Fruit fly (Drosophila melanogaster) whole organism, embryonic: ENCODE data around the gene Rpn11.

ENCODE experiments used
- ATbp ChIP-seq: fragments of 200-800 bp; sonication (Bioruptor generic); optimal IDR thresholded peaks from 2 replicates; lab custom pipeline; 2017; ENCODE audit warnings: missing biosample characterization, mild to moderate bottlenecking, missing genetic modification characterization, missing genetic modification reagents
- B-H1 ChIP-seq: fragments of 200-800 bp; sonication (Bioruptor generic); IDR thresholded peaks from 3 replicates; pipeline ENCODE4 v1.3.6; 2022; ENCODE audit warnings: missing biosample characterization, missing genetic modification characterization
- Bteb2 ChIP-seq: fragments of 200-800 bp; sonication (Bioruptor generic); optimal IDR thresholded peaks from 2 replicates; lab custom pipeline; 2016; ENCODE audit warnings: missing biosample characterization, missing genetic modification characterization
- CG10147 ChIP-seq: fragments of 200-800 bp; sonication (Bioruptor generic); optimal IDR thresholded peaks from 2 replicates; lab custom pipeline; 2019; ENCODE audit warnings: missing biosample characterization, mild to moderate bottlenecking, missing genetic modification characterization, moderate library complexity
- CG10431 ChIP-seq: fragments of 200-800 bp; sonication (Bioruptor generic); optimal IDR thresholded peaks from 3 replicates; lab custom pipeline; 2018; ENCODE audit warnings: missing biosample characterization, mild to moderate bottlenecking, missing genetic modification characterization
- CG10543 ChIP-seq: fragments of 200-800 bp; sonication (Bioruptor generic); optimal IDR thresholded peaks from 3 replicates; lab custom pipeline; 2017; ENCODE audit warnings: missing biosample characterization, mild to moderate bottlenecking, missing genetic modification characterization, moderate library complexity
- CG10979 ChIP-seq: fragments of 200-800 bp; sonication (Bioruptor generic); optimal IDR thresholded peaks from 2 replicates; lab custom pipeline; 2018; ENCODE audit warnings: missing biosample characterization, mild to moderate bottlenecking, missing genetic modification characterization, moderate library complexity
- CG13296 ChIP-seq: fragments of 200-800 bp; sonication (Bioruptor generic); optimal IDR thresholded peaks from 3 replicates; lab custom pipeline; 2018; ENCODE audit warnings: missing biosample characterization, mild to moderate bottlenecking, missing genetic modification characterization
- CG13424 ChIP-seq: fragments of 200-800 bp; sonication (Bioruptor generic); optimal IDR thresholded peaks from 2 replicates; lab custom pipeline; 2019; ENCODE audit warnings: missing biosample characterization, mild to moderate bottlenecking, missing genetic modification characterization, moderate library complexity
- CG15479 ChIP-seq: fragments of 200-800 bp; sonication (Bioruptor generic); optimal IDR thresholded peaks from 3 replicates; lab custom pipeline; 2019; ENCODE audit warnings: missing biosample characterization, mild to moderate bottlenecking, missing genetic modification characterization, moderate library complexity
- CG15601 ChIP-seq: fragments of 200-800 bp; sonication (Bioruptor generic); optimal IDR thresholded peaks from 3 replicates; lab custom pipeline; 2019; ENCODE audit warnings: missing biosample characterization, mild to moderate bottlenecking, missing genetic modification characterization, moderate library complexity
- CG18011 ChIP-seq: fragments of 200-800 bp; sonication (Bioruptor generic); optimal IDR thresholded peaks from 2 replicates; lab custom pipeline; 2017; ENCODE audit warnings: missing biosample characterization, missing genetic modification characterization, mild to moderate bottlenecking, moderate library complexity, missing genotype
- CG18599 ChIP-seq: fragments of 200-800 bp; sonication (Bioruptor generic); optimal IDR thresholded peaks from 3 replicates; lab custom pipeline; 2017; ENCODE audit warnings: missing biosample characterization, missing genetic modification characterization, mild to moderate bottlenecking, moderate library complexity, missing genetic modification reagents
- CG2199 ChIP-seq: fragments of 200-800 bp; sonication (Bioruptor generic); IDR thresholded peaks from 3 replicates; pipeline ENCODE4 v1.3.6; 2022; ENCODE audit warnings: missing biosample characterization, missing genetic modification characterization
- CG31388 ChIP-seq: fragments of 200-800 bp; sonication (Bioruptor generic); optimal IDR thresholded peaks from 2 replicates; lab custom pipeline; 2016; ENCODE audit warnings: missing biosample characterization, missing genetic modification characterization
- CG3407 ChIP-seq: fragments of 200-800 bp; sonication (Bioruptor generic); optimal IDR thresholded peaks from 2 replicates; lab custom pipeline; 2018; ENCODE audit warnings: missing biosample characterization, mild to moderate bottlenecking, missing genetic modification characterization
- CG4282 ChIP-seq: fragments of 200-800 bp; sonication (Bioruptor generic); optimal IDR thresholded peaks from 2 replicates; lab custom pipeline; 2016; ENCODE audit warnings: missing biosample characterization, missing genetic modification characterization
- CG4707 ChIP-seq: fragments of 200-800 bp; sonication (Bioruptor generic); optimal IDR thresholded peaks from 2 replicates; lab custom pipeline; 2018; ENCODE audit warnings: missing biosample characterization, mild to moderate bottlenecking, missing genetic modification characterization, moderate library complexity
- CG4730 ChIP-seq: fragments of 200-800 bp; sonication (Bioruptor generic); IDR thresholded peaks from 2 replicates; pipeline ENCODE4 v1.3.6; 2022; ENCODE audit warnings: missing biosample characterization, missing genetic modification characterization
- CG5953 ChIP-seq: fragments of 200-800 bp; sonication (Bioruptor generic); IDR thresholded peaks from 2 replicates; pipeline ENCODE4 v1.3.6; 2022; ENCODE audit warnings: missing biosample characterization, missing genetic modification characterization
- CG7963 ChIP-seq: fragments of 200-800 bp; sonication (Bioruptor generic); IDR thresholded peaks from 3 replicates; pipeline ENCODE4 v1.3.6; 2022; ENCODE audit warnings: missing biosample characterization, missing genetic modification characterization; ENCODE audit not compliant: partially characterized antibody
- CG7987 ChIP-seq: fragments of 200-800 bp; sonication (Bioruptor generic); optimal IDR thresholded peaks from 2 replicates; lab custom pipeline; 2018; ENCODE audit warnings: missing biosample characterization, mild to moderate bottlenecking, missing genetic modification characterization, moderate library complexity
- CG9727 ChIP-seq: fragments of 200-800 bp; sonication (Bioruptor generic); optimal IDR thresholded peaks from 3 replicates; lab custom pipeline; 2017; ENCODE audit warnings: missing biosample characterization, mild to moderate bottlenecking, missing genetic modification characterization
- D19A ChIP-seq: fragments of 200-800 bp; optimal IDR thresholded peaks from 3 replicates; lab custom pipeline; 2019; ENCODE audit warnings: missing biosample characterization, mild to moderate bottlenecking, missing genetic modification characterization, moderate library complexity
- Dref ChIP-seq: fragments of 200-800 bp; sonication (Bioruptor generic); IDR thresholded peaks from 2 replicates; pipeline ENCODE4 v1.3.6; 2022; ENCODE audit warnings: missing biosample characterization, missing genetic modification characterization
- Elba2 ChIP-seq: fragments of 200-800 bp; sonication (Bioruptor generic); optimal IDR thresholded peaks from 3 replicates; lab custom pipeline; 2016; ENCODE audit warnings: missing biosample characterization, missing genetic modification characterization
- Ets97D ChIP-seq: fragments of 200-800 bp; sonication (Bioruptor generic); optimal IDR thresholded peaks from 3 replicates; lab custom pipeline; 2016; ENCODE audit warnings: missing biosample characterization, missing genetic modification characterization
- Fer1 ChIP-seq: fragments of 200-800 bp; sonication (Bioruptor generic); optimal IDR thresholded peaks from 2 replicates; lab custom pipeline; 2017; ENCODE audit warnings: missing biosample characterization, mild to moderate bottlenecking, missing genetic modification characterization
- Hey ChIP-seq: fragments of 200-800 bp; sonication (Bioruptor generic); optimal IDR thresholded peaks from 3 replicates; lab custom pipeline; 2018; ENCODE audit warnings: missing biosample characterization, mild to moderate bottlenecking, missing genetic modification characterization
- NC2α ChIP-seq: fragments of 200-800 bp; sonication (Bioruptor generic); optimal IDR thresholded peaks from 2 replicates; lab custom pipeline; 2016; ENCODE audit warnings: missing biosample characterization, missing genetic modification characterization
- Nf-YA ChIP-seq: fragments of 200-800 bp; sonication (Bioruptor generic); IDR thresholded peaks from 2 replicates; pipeline ENCODE4 v1.3.6; 2022; ENCODE audit warnings: missing biosample characterization, missing genetic modification characterization
- Ravus ChIP-seq: fragments of 200-800 bp; sonication (Bioruptor generic); IDR thresholded peaks from 2 replicates; pipeline ENCODE4 v1.3.6; 2022; ENCODE audit warnings: missing biosample characterization, missing genetic modification characterization
- Sox100B ChIP-seq: fragments of 200-800 bp; sonication (Bioruptor generic); optimal IDR thresholded peaks from 3 replicates; lab custom pipeline; 2018; ENCODE audit warnings: missing biosample characterization, mild to moderate bottlenecking, missing genetic modification characterization
- Sox102F ChIP-seq: fragments of 200-800 bp; sonication (Bioruptor generic); optimal IDR thresholded peaks from 2 replicates; lab custom pipeline; 2018; ENCODE audit warnings: missing biosample characterization, mild to moderate bottlenecking, missing genetic modification characterization, moderate library complexity
- YL-1 ChIP-seq: fragments of 200-800 bp; sonication (Bioruptor generic); optimal IDR thresholded peaks from 3 replicates; lab custom pipeline; 2017; ENCODE audit warnings: missing biosample characterization, mild to moderate bottlenecking, missing genetic modification characterization
- chif ChIP-seq, 2 experiments: fragments of 200-800 bp; sonication (Bioruptor generic); optimal IDR thresholded peaks; 3 replicates each; lab custom pipeline; 2016; ENCODE audit warnings: missing biosample characterization in 2 of 2, missing genetic modification characterization in 2 of 2
- croc ChIP-seq: fragments of 200-800 bp; sonication (Bioruptor generic); conservative IDR thresholded peaks from 3 replicates; pipeline ENCODE4 v1.3.6; 2022; ENCODE audit warnings: missing biosample characterization, missing genetic modification characterization
- ewg ChIP-seq: fragments of 200-800 bp; sonication (Bioruptor generic); optimal IDR thresholded peaks from 3 replicates; lab custom pipeline; 2017; ENCODE audit warnings: mild to moderate bottlenecking, missing biosample characterization, missing genetic modification reagents, missing genetic modification characterization
- fd64A ChIP-seq: fragments of 200-800 bp; sonication (Bioruptor generic); optimal IDR thresholded peaks from 3 replicates; lab custom pipeline; 2018; ENCODE audit warnings: missing biosample characterization, mild to moderate bottlenecking, missing genetic modification characterization
- gsb-n ChIP-seq: fragments of 200-800 bp; sonication (Bioruptor generic); optimal IDR thresholded peaks from 3 replicates; lab custom pipeline; 2018; ENCODE audit warnings: missing biosample characterization, mild to moderate bottlenecking, missing genetic modification characterization
- lov ChIP-seq, 2 experiments: fragments of 200-800 bp in 1 of 2; fragments of >200 bp in 1 of 2; sonication (Bioruptor generic) in 1 of 2; IDR thresholded peaks in 1 of 2; optimal IDR thresholded peaks in 1 of 2; 2 replicates in 1 of 2; 3 replicates in 1 of 2; pipeline versions ENCODE4 v1.3.6 to Lab custom; 2017 to 2022; ENCODE audit warnings: missing biosample characterization in 1 of 2, missing genetic modification characterization in 1 of 2
- peb ChIP-seq: fragments of 200-800 bp; sonication (Bioruptor generic); IDR thresholded peaks from 2 replicates; pipeline ENCODE4 v1.3.6; 2022; ENCODE audit warnings: missing biosample characterization, missing genetic modification characterization
- pros ChIP-seq: fragments of 200-800 bp; sonication (Bioruptor generic); optimal IDR thresholded peaks from 3 replicates; lab custom pipeline; 2019; ENCODE audit warnings: missing biosample characterization, mild to moderate bottlenecking, missing genetic modification characterization, moderate library complexity
- sna ChIP-seq: fragments of 200-800 bp; sonication (Bioruptor generic); IDR thresholded peaks from 2 replicates; pipeline ENCODE4 v1.3.6; 2022; ENCODE audit warnings: missing biosample characterization, missing genetic modification characterization; ENCODE audit not compliant: partially characterized antibody
- tio ChIP-seq: fragments of 200-800 bp; sonication (Bioruptor generic); optimal IDR thresholded peaks from 2 replicates; lab custom pipeline; 2017; ENCODE audit warnings: missing biosample characterization, missing genetic modification characterization, inconsistent platforms
- tup ChIP-seq: fragments of 200-800 bp; sonication (Bioruptor generic); optimal IDR thresholded peaks from 2 replicates; lab custom pipeline; 2016; ENCODE audit warnings: missing biosample characterization, mild to moderate bottlenecking, missing genetic modification characterization, moderate library complexity
- unpg ChIP-seq: fragments of 200-800 bp; sonication (Bioruptor generic); optimal IDR thresholded peaks from 3 replicates; lab custom pipeline; 2018; ENCODE audit warnings: missing biosample characterization, mild to moderate bottlenecking, missing genetic modification characterization, moderate library complexity
- zfh1 ChIP-seq: fragments of 200-800 bp; sonication (Bioruptor generic); IDR thresholded peaks from 3 replicates; pipeline ENCODE4 v1.3.6; 2022; ENCODE audit warnings: missing biosample characterization, missing genetic modification characterization

Rpn11 gene

DNA sequence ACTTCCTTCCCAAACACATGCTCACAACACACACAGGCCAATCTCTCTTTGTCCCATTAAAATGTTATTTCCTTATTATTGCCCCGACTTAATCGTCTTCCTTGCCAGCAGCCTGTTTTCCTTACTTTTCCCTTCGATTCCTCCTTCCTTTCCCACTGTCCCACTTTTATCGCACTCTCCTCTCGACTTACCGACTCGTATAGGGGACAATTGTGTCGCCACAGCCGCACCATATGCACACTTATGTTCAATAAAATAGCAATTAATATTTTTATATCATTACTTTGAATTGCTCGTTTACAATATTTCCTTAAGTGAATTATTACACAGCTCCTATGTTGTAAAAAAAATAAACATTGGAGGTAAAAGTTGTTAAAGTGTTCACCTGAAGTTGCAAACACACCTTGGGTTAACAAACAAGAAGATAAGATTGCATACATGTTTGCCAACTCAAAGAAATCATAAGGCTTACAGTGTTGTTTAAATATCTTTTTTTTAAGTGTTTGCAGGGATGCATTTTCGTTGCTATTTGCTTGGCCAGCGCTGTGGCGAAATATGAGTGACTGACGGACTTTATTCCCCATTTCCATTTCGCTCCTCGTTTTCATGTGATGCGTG is 27.4 kb upstream of the Rpn11 start (continued):
- TF ChIP-seq CG10543 (GFP tag; lab: Kevin White, UChicago) (peak; percentile 57), CG15479 (GFP tag; lab: Kevin White, UChicago) (peak; percentile 22), tio (GFP tag; lab: Kevin White, UChicago) (peak; percentile 87), CG7987 (GFP tag; lab: Kevin White, UChicago) (peak; percentile 54), CG10431 (GFP tag; lab: Kevin White, UChicago) (peak; percentile 27), lov (optimal IDR thresholded peaks at IDR 0.05; lab: Kevin White, UChicago) (no peak), lov (GFP tag; IDR thresholded peaks at IDR 0.05; lab: Robert Waterston, UW) (no peak), CG18011 (GFP tag; lab: Kevin White, UChicago) (peak; percentile 19), pros (GFP tag; lab: Kevin White, UChicago) (no peak), ewg (GFP tag; lab: Kevin White, UChicago) (peak; percentile 66), Ets97D (peak; percentile 38), CG13296 (GFP tag; lab: Kevin White, UChicago) (peak; percentile 85), unpg (peak; percentile 86), Hey (tag; lab: Kevin White, UChicago) (no peak), CG31388 (GFP tag; lab: Kevin White, UChicago) (peak; percentile 29), Nf-YA (GFP tag; lab: Robert Waterston, UW) (0 out of 2 replicates have a peak, but pooled peaks have one; percentile 25), croc (GFP tag; lab: Robert Waterston, UW) (peak; percentile 20; the same call in 1 of the 3 replicates), YL-1 (GFP tag; lab: Kevin White, UChicago) (peak; percentile 17), zfh1 (peak; percentile 47; the same call in 1 of the 3 replicates), CG13424 (peak; percentile 80), Elba2 (no peak), peb (no peak), CG4707 (peak; percentile 61), CG10979 (tag; lab: Kevin White, UChicago) (peak; percentile 79), chif (GFP tag; optimal IDR thresholded peaks at IDR 0.05; lab: Kevin White, UChicago) (peak; percentile 62 to 83), NC2α (GFP tag; lab: Kevin White, UChicago) (peak; percentile 30), B-H1 (GFP tag; lab: Robert Waterston, UW) (peak; percentile 37; the same call in 2 of the 3 replicates), CG4730 (GFP tag; lab: Robert Waterston, UW) (no peak), fd64A (GFP tag; lab: Kevin White, UChicago) (peak; percentile 64), Sox102F (GFP tag; lab: Kevin White, UChicago) (peak; percentile 88), CG5953 (GFP tag; lab: Robert Waterston, UW) (peak; percentile 60; the same call in 1 of the 2 replicates), Sox100B (GFP tag; lab: Kevin White, UChicago) (peak; percentile 89), tup (GFP tag; lab: Kevin White, UChicago) (peak; percentile 15), CG3407 (GFP tag; lab: Kevin White, UChicago) (peak; percentile 66), Bteb2 (GFP tag; lab: Kevin White, UChicago) (peak; percentile 53), CG2199 (GFP tag; lab: Robert Waterston, UW) (no peak), CG4282 (GFP tag; lab: Kevin White, UChicago) (no peak), gsb-n (peak; percentile 72), CG15601 (peak; percentile 77), CG7963 (GFP tag; lab: Robert Waterston, UW) (no peak), ATbp (GFP tag; lab: Kevin White, UChicago) (peak; percentile 86), Fer1 (GFP tag; lab: Kevin White, UChicago) (peak; percentile 86), CG18599 (GFP tag; lab: Kevin White, UChicago) (peak; percentile 89), CG9727 (peak; percentile 82), sna (no peak), CG10147 (GFP tag; lab: Kevin White, UChicago) (peak; percentile 77), D19A (peak; percentile 76), Dref (GFP tag; lab: Robert Waterston, UW) (no peak), Ravus (peak; percentile 21)
